Worm (Caenorhabditis elegans): ENCODE results near the gene T01D3.3.

DNA sequence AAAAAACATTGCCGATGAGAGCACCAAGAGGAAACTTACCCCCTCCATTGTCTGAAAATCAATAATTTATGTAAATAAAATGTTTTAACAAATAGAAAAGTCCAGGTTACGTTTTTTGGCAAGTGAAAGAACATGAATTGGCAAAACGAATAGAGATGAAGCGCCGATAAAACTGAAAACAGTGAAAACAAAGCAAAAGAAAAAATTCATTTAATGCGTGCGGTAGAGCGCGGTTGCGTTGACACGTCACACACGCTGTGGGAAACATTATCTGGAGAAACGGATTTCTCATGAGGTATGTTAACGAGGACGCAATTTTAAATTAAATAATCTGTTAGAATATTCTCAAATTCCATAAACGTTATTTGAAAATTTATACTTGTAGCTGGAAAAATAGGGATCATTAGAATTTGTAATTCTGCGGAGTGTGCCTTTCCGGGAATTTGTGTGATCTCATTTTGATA is 11.2 kb downstream of the T01D3.3 start, which contains the start of gene zipt-9:
- TF ChIP-seq blmp-1 (tag; optimal IDR thresholded peaks at IDR 0.05) (peak; percentile 46), nhr-2 (tag; optimal IDR thresholded peaks at IDR 0.05) (no peak), cnd-1 (tag; optimal IDR thresholded peaks at IDR 0.05) (peak; percentile 54), nhr-76 (tag; optimal IDR thresholded peaks at IDR 0.05) (no peak)

All from whole organism, mixed stage, embryonic.